Worm (Caenorhabditis elegans): ENCODE measurements around the gene him-4.
A peak's percentile ranks its signal among the peaks of the same experiment; 100 is the strongest.

him-4 gene

DNA sequence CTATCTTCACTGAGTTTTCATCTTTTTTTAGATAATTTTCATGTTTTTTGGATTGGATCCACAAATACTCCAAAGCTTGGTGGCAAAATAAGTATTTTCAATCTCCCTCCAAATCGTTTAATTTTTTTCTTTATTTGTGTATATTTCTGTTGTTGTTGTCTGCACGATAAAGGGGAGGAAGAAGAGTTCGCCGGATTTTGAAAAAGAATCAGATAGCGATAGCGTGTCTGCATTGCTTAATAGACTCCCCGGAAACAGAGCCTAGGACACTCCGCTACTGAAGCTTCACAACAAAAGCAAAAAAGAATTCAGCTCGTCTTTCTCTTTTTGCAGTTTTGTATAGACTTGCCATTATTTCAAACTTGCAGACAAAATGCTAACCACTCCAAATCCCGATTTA is 60.1 kb downstream of the him-4 start, which contains the start of gene T09B9.5:
T09B9.5 (plus strand) TSS at position 301 of the 400 bp plus-strand sequence.
- no peak for TF ChIP-seq somi-1 (GFP tag; optimal IDR thresholded peaks at IDR 0.05)
- no peak for TF ChIP-seq mes-4 (tag; optimal IDR thresholded peaks at IDR 0.05)
- no peak for TF ChIP-seq akir-1 (GFP tag; optimal IDR thresholded peaks at IDR 0.05)
- no peak for TF ChIP-seq snpc-1.1 (tag; optimal IDR thresholded peaks at IDR 0.05; ENCODE audit: insufficient read depth)
- TF ChIP-seq hsf-1 (GFP tag; IDR thresholded peaks at IDR 0.05): no peak
- no peak for TF ChIP-seq efl-1 (GFP tag; optimal IDR thresholded peaks at IDR 0.05)
- TF ChIP-seq Y53G8AR.9 (GFP tag; conservative IDR thresholded peaks at IDR 0.05): no peak
- no peak for TF ChIP-seq F39B2.1 (GFP tag; IDR thresholded peaks at IDR 0.05)
- TF ChIP-seq snpc-3.4 (tag; optimal IDR thresholded peaks at IDR 0.05): no peak
- no peak for TF ChIP-seq fkh-3 (tag; optimal IDR thresholded peaks at IDR 0.05)
- no peak for TF ChIP-seq C17E4.6 (GFP tag; IDR thresholded peaks at IDR 0.05)
- no peak for TF ChIP-seq rcor-1 (GFP tag; IDR thresholded peaks at IDR 0.05)
- no peak for TF ChIP-seq F22D6.2 (tag; optimal IDR thresholded peaks at IDR 0.05)
- TF ChIP-seq ztf-18 (tag; optimal IDR thresholded peaks at IDR 0.05): no peak
- TF ChIP-seq K12H6.12 (tag; optimal IDR thresholded peaks at IDR 0.05): no peak
- TF ChIP-seq lin-40 (tag; optimal IDR thresholded peaks at IDR 0.05): no peak
- TF ChIP-seq nfya-2 (GFP tag; IDR thresholded peaks at IDR 0.05): no peak

ce11 chrX:9782389-9782939 is 65.1 kb downstream of the him-4 start:
- no peak for TF ChIP-seq efl-1 (GFP tag; optimal IDR thresholded peaks at IDR 0.05)
- TF ChIP-seq tbx-9 (tag; optimal IDR thresholded peaks at IDR 0.05; ENCODE audit: borderline replicate concordance): no peak
- TF ChIP-seq bed-1 (GFP tag; IDR thresholded peaks at IDR 0.05): no peak
- TF ChIP-seq tlf-1 (GFP tag; optimal IDR thresholded peaks at IDR 0.05): no peak
- peak; percentile 55 for TF ChIP-seq nhr-80 (tag; optimal IDR thresholded peaks at IDR 0.05)

DNA sequence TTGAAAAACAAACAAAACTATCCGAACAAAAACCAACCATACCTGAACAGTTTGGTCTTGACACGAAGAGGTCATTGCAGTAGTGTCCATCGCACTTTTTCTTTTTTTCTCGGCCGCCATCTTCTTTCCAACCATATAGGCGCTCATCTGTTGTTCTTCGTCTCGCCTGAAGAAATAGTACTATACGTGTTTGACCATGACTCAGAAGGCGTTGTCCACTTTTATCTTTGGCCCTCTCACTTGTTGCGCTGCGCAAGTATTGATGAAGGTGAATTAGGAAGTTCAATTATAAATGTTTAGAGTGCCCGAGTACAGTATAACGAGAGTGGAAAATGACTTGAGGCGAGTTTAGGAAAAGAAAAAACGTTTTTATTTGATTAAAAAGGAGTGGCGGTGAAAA is 68.5 kb downstream of the him-4 start:
- TF ChIP-seq F57C9.4 (tag; optimal IDR thresholded peaks at IDR 0.05) (no peak), nhr-120 (GFP tag; IDR thresholded peaks at IDR 0.05) (no peak), snpc-1.3 (tag; optimal IDR thresholded peaks at IDR 0.05; ENCODE audit: insufficient read depth) (no peak), ZK185.1 (tag; optimal IDR thresholded peaks at IDR 0.05; ENCODE audit: poor library complexity, severe bottlenecking) (no peak), madf-6 (GFP tag; IDR thresholded peaks at IDR 0.05) (no peak), nhr-80 (tag; optimal IDR thresholded peaks at IDR 0.05) (no peak), snpc-3.4 (tag; optimal IDR thresholded peaks at IDR 0.05) (no peak), sea-2 (GFP tag; IDR thresholded peaks at IDR 0.05) (no peak), attf-5 (GFP tag; optimal IDR thresholded peaks at IDR 0.05) (no peak), lin-26 (GFP tag; IDR thresholded peaks at IDR 0.05) (no peak), unc-130 (GFP tag; optimal IDR thresholded peaks at IDR 0.05) (no peak), cebp-1 (GFP tag; IDR thresholded peaks at IDR 0.05) (no peak), cebp-1 (tag; optimal IDR thresholded peaks at IDR 0.05) (no peak), pha-4 (tag; optimal IDR thresholded peaks at IDR 0.05) (no peak), K11D2.4 (GFP tag; IDR thresholded peaks at IDR 0.05) (no peak)

- TF ChIP-seq ccch-3 (GFP tag; optimal IDR thresholded peaks at IDR 0.05) (no peak), madf-10 (tag; optimal IDR thresholded peaks at IDR 0.05) (no peak), nhr-80 (tag; optimal IDR thresholded peaks at IDR 0.05) (peak; percentile 2), ztf-26 (tag; optimal IDR thresholded peaks at IDR 0.05) (no peak)
Measured at ce11 chrX:9789110-9789509, 71.7 kb downstream of the him-4 start, which contains the start of gene F36G3.1. Gene F36G3.1, minus strand, starts transcription at chrX:9789210.

Data from whole organism, young adult.